Fruit fly (Drosophila melanogaster) whole organism, embryonic: Measurements from ENCODE around the gene Tmtc4.

Experiments used
- Ada2b ChIP-seq: fragments of 200-800 bp; sonication (Bioruptor generic); IDR thresholded peaks from 2 replicates; pipeline ENCODE4 v1.3.6; 2022; ENCODE audit warnings: missing biosample characterization, missing genetic modification characterization
- Aef1 ChIP-seq: fragments of 200-800 bp; sonication (Bioruptor generic); IDR thresholded peaks from 3 replicates; pipeline ENCODE4 v1.3.6; 2022; ENCODE audit warnings: missing biosample characterization, missing genetic modification characterization
- Atf-2 ChIP-seq: fragments of 200-800 bp; sonication (Bioruptor generic); optimal IDR thresholded peaks from 2 replicates; lab custom pipeline; 2016; ENCODE audit warnings: missing biosample characterization, missing genetic modification characterization
- Bgb ChIP-seq: fragments of 200-800 bp; sonication (Bioruptor generic); IDR thresholded peaks from 2 replicates; pipeline ENCODE4 v1.3.6; 2022; ENCODE audit warnings: missing biosample characterization, missing genetic modification characterization; ENCODE audit not compliant: partially characterized antibody
- Blimp-1 ChIP-seq: fragments of 200-800 bp; sonication (Bioruptor generic); optimal IDR thresholded peaks from 3 replicates; lab custom pipeline; 2018; ENCODE audit warnings: missing biosample characterization, missing genetic modification characterization, mild to moderate bottlenecking, moderate library complexity, missing genetic modification reagents
- CG11247 ChIP-seq: fragments of 200-800 bp; sonication (Bioruptor generic); IDR thresholded peaks from 2 replicates; pipeline ENCODE4 v1.3.6; 2022; ENCODE audit warnings: missing biosample characterization, missing genetic modification characterization
- CG11504 ChIP-seq: fragments of 200-800 bp; sonication (Bioruptor generic); optimal IDR thresholded peaks from 3 replicates; lab custom pipeline; 2019; ENCODE audit warnings: missing biosample characterization, mild to moderate bottlenecking, missing genetic modification characterization, moderate library complexity
- CG11723 ChIP-seq: fragments of 200-800 bp; sonication (Bioruptor generic); optimal IDR thresholded peaks from 2 replicates; lab custom pipeline; 2017; ENCODE audit warnings: missing biosample characterization, mild to moderate bottlenecking, missing genetic modification characterization
- CG12391 ChIP-seq: fragments of 200-800 bp; sonication (Bioruptor generic); optimal IDR thresholded peaks from 3 replicates; lab custom pipeline; 2018; ENCODE audit warnings: missing biosample characterization, mild to moderate bottlenecking, missing genetic modification characterization, moderate library complexity
- CG13123 ChIP-seq: fragments of 200-800 bp; sonication (Bioruptor generic); optimal IDR thresholded peaks from 2 replicates; lab custom pipeline; 2016; ENCODE audit warnings: missing biosample characterization, missing genetic modification characterization
- CG13287 ChIP-seq: fragments of 200-800 bp; sonication (Bioruptor generic); IDR thresholded peaks from 2 replicates; pipeline ENCODE4 v1.3.6; 2022; ENCODE audit warnings: missing biosample characterization, missing genetic modification characterization; ENCODE audit not compliant: partially characterized antibody
- CG13296 ChIP-seq: fragments of 200-800 bp; sonication (Bioruptor generic); optimal IDR thresholded peaks from 3 replicates; lab custom pipeline; 2018; ENCODE audit warnings: missing biosample characterization, mild to moderate bottlenecking, missing genetic modification characterization
- CG13894 ChIP-seq: fragments of 200-800 bp; sonication (Bioruptor generic); optimal IDR thresholded peaks from 3 replicates; lab custom pipeline; 2018; ENCODE audit warnings: missing biosample characterization, mild to moderate bottlenecking, missing genetic modification characterization, moderate library complexity
- CG14710 ChIP-seq: fragments of 200-800 bp; sonication (Bioruptor generic); optimal IDR thresholded peaks from 3 replicates; lab custom pipeline; 2019; ENCODE audit warnings: missing biosample characterization, mild to moderate bottlenecking, missing genetic modification characterization, moderate library complexity
- CG15601 ChIP-seq: fragments of 200-800 bp; sonication (Bioruptor generic); optimal IDR thresholded peaks from 3 replicates; lab custom pipeline; 2019; ENCODE audit warnings: missing biosample characterization, mild to moderate bottlenecking, missing genetic modification characterization, moderate library complexity
- CG1792 ChIP-seq: fragments of 200-800 bp; sonication (Bioruptor generic); optimal IDR thresholded peaks from 2 replicates; lab custom pipeline; 2016; ENCODE audit warnings: missing biosample characterization, missing genetic modification characterization
- CG2116 ChIP-seq: fragments of 200-800 bp; sonication (Bioruptor generic); optimal IDR thresholded peaks from 3 replicates; lab custom pipeline; 2018; ENCODE audit warnings: missing biosample characterization, mild to moderate bottlenecking, missing genetic modification characterization
- CG4707 ChIP-seq: fragments of 200-800 bp; sonication (Bioruptor generic); optimal IDR thresholded peaks from 2 replicates; lab custom pipeline; 2018; ENCODE audit warnings: missing biosample characterization, mild to moderate bottlenecking, missing genetic modification characterization, moderate library complexity
- CG7372 ChIP-seq: fragments of 200-800 bp; sonication (Bioruptor generic); IDR thresholded peaks from 2 replicates; pipeline ENCODE4 v1.3.6; 2022; ENCODE audit warnings: missing biosample characterization, missing genetic modification characterization
- CkIIα-i1 ChIP-seq: fragments of 200-800 bp; sonication (Bioruptor generic); IDR thresholded peaks from 2 replicates; pipeline ENCODE4 v1.3.6; 2022; ENCODE audit warnings: missing biosample characterization, missing genetic modification characterization
- Dek ChIP-seq: fragments of 200-800 bp; sonication (Bioruptor generic); optimal IDR thresholded peaks from 3 replicates; lab custom pipeline; 2019; ENCODE audit warnings: missing biosample characterization, mild to moderate bottlenecking, missing genetic modification characterization, moderate library complexity
- E2f1 ChIP-seq: fragments of 200-800 bp; sonication (Bioruptor generic); IDR thresholded peaks from 2 replicates; pipeline ENCODE4 v1.3.6; 2022; ENCODE audit warnings: missing biosample characterization, missing genetic modification characterization
- GATAe ChIP-seq: fragments of 200-800 bp; sonication (Bioruptor generic); conservative IDR thresholded peaks from 2 replicates; pipeline ENCODE4 v1.3.6; 2022; ENCODE audit warnings: missing biosample characterization, missing genetic modification characterization
- Hey ChIP-seq: fragments of 200-800 bp; sonication (Bioruptor generic); optimal IDR thresholded peaks from 3 replicates; lab custom pipeline; 2018; ENCODE audit warnings: missing biosample characterization, mild to moderate bottlenecking, missing genetic modification characterization
- Lim3 ChIP-seq: fragments of 200-800 bp; sonication (Bioruptor generic); IDR thresholded peaks from 2 replicates; pipeline ENCODE4 v1.3.6; 2022; ENCODE audit warnings: missing biosample characterization, missing genetic modification characterization
- Myb ChIP-seq: fragments of 200-800 bp; sonication (Bioruptor generic); optimal IDR thresholded peaks from 2 replicates; lab custom pipeline; 2016; ENCODE audit warnings: missing biosample characterization, missing genetic modification characterization
- Oli ChIP-seq: fragments of 200-800 bp; sonication (Bioruptor generic); optimal IDR thresholded peaks from 2 replicates; lab custom pipeline; 2018; ENCODE audit warnings: missing biosample characterization, mild to moderate bottlenecking, missing genetic modification characterization, moderate library complexity
- Scr ChIP-seq: fragments of 200-800 bp; sonication (Bioruptor generic); IDR thresholded peaks from 2 replicates; pipeline ENCODE4 v1.3.6; 2022; ENCODE audit warnings: missing biosample characterization, missing genetic modification characterization; ENCODE audit not compliant: partially characterized antibody
- Tbp ChIP-seq: fragments of >200 bp; optimal IDR thresholded peaks from 2 replicates; lab custom pipeline; 2018; ENCODE audit warnings: missing biosample characterization, missing genetic modification characterization
- disco-r ChIP-seq: fragments of 200-800 bp; sonication (Bioruptor generic); optimal IDR thresholded peaks from 2 replicates; lab custom pipeline; 2016; ENCODE audit warnings: missing biosample characterization, missing genetic modification characterization
- gcm ChIP-seq: fragments of 200-800 bp; sonication (Bioruptor generic); optimal IDR thresholded peaks from 2 replicates; lab custom pipeline; 2019; ENCODE audit warnings: missing biosample characterization, mild to moderate bottlenecking, missing genetic modification characterization, moderate library complexity
- gsb-n ChIP-seq: fragments of 200-800 bp; sonication (Bioruptor generic); optimal IDR thresholded peaks from 3 replicates; lab custom pipeline; 2018; ENCODE audit warnings: missing biosample characterization, mild to moderate bottlenecking, missing genetic modification characterization
- her ChIP-seq: fragments of 200-800 bp; sonication (Bioruptor generic); optimal IDR thresholded peaks from 2 replicates; lab custom pipeline; 2016; ENCODE audit warnings: missing biosample characterization, missing genetic modification characterization
- insv ChIP-seq, 2 experiments: fragments of 200-800 bp; sonication (Bioruptor generic); optimal IDR thresholded peaks; 3 replicates each; lab custom pipeline; 2016 to 2018; ENCODE audit warnings: missing biosample characterization in 2 of 2, missing genetic modification characterization in 2 of 2
- lab ChIP-seq: fragments of 200-800 bp; sonication (Bioruptor generic); optimal IDR thresholded peaks from 3 replicates; lab custom pipeline; 2017; ENCODE audit warnings: missing biosample characterization, missing genetic modification characterization, mild to moderate bottlenecking, moderate library complexity, missing genetic modification reagents
- mld ChIP-seq: fragments of 200-800 bp; sonication (Bioruptor generic); IDR thresholded peaks from 3 replicates; pipeline ENCODE4 v1.3.6; 2022; ENCODE audit warnings: missing biosample characterization, missing genetic modification characterization; ENCODE audit not compliant: partially characterized antibody
- ro ChIP-seq: fragments of 200-800 bp; sonication (Bioruptor generic); IDR thresholded peaks from 2 replicates; pipeline ENCODE4 v1.3.6; 2022; ENCODE audit warnings: missing biosample characterization, missing genetic modification characterization
- salm ChIP-seq: fragments of 200-800 bp; sonication (Bioruptor generic); optimal IDR thresholded peaks from 2 replicates; lab custom pipeline; 2018; ENCODE audit warnings: missing biosample characterization, mild to moderate bottlenecking, missing genetic modification characterization
- sima ChIP-seq: fragments of 200-800 bp; sonication (Bioruptor generic); optimal IDR thresholded peaks from 2 replicates; lab custom pipeline; 2016; ENCODE audit warnings: missing biosample characterization, missing genetic modification characterization
- sob ChIP-seq: fragments of 200-800 bp; sonication (Bioruptor generic); IDR thresholded peaks from 2 replicates; pipeline ENCODE4 v1.3.6; 2022; ENCODE audit warnings: missing biosample characterization, missing genetic modification characterization
- unc-4 ChIP-seq: fragments of 200-800 bp; sonication (Bioruptor generic); IDR thresholded peaks from 2 replicates; pipeline ENCODE4 v1.3.6; 2022; ENCODE audit warnings: missing biosample characterization, missing genetic modification characterization; ENCODE audit not compliant: partially characterized antibody
- zen2 ChIP-seq: fragments of 200-800 bp; sonication (Bioruptor generic); IDR thresholded peaks from 3 replicates; pipeline ENCODE4 v1.3.6; 2022; ENCODE audit warnings: missing biosample characterization, missing genetic modification characterization; ENCODE audit not compliant: partially characterized antibody

Gene Tmtc4

dm6 chr3R:15319912-15320746, 30.9 kb upstream of the Tmtc4 start, which contains the start of the genes CG6276 and CG44040 (continued):
- TF ChIP-seq sima (no peak), Dek (tag; lab: Kevin White, UChicago) (peak; percentile 35), zen2 (GFP tag; lab: Robert Waterston, UW) (no peak), CG13123 (GFP tag; lab: Kevin White, UChicago) (no peak), Blimp-1 (GFP tag; lab: Kevin White, UChicago) (peak; percentile 13), CG12391 (tag; lab: Kevin White, UChicago) (peak; percentile 49), Myb (GFP tag; lab: Kevin White, UChicago) (no peak), CG11723 (peak; percentile 22), insv (GFP tag; optimal IDR thresholded peaks at IDR 0.05; lab: Kevin White, UChicago) (peak in 1 of 2 experiments; percentile 3), CG4707 (GFP tag; lab: Kevin White, UChicago) (no peak), salm (no peak), Hey (tag; lab: Kevin White, UChicago) (no peak), her (GFP tag; lab: Kevin White, UChicago) (peak; percentile 4), CG11247 (0 out of 2 replicates have a peak, but pooled peaks have one; percentile 16), Ada2b (no peak), CG11504 (tag; lab: Kevin White, UChicago) (peak; percentile 64), CG1792 (GFP tag; lab: Kevin White, UChicago) (peak; percentile 63), CG2116 (GFP tag; lab: Kevin White, UChicago) (peak; percentile 24), sob (peak; percentile 56), Aef1 (no peak), CG13894 (tag; lab: Kevin White, UChicago) (peak; percentile 20), Oli (tag; lab: Kevin White, UChicago) (peak; percentile 33), Scr (no peak), gsb-n (tag; lab: Kevin White, UChicago) (peak; percentile 2), gcm (GFP tag; lab: Kevin White, UChicago) (peak; percentile 40), CkIIα-i1 (GFP tag; lab: Robert Waterston, UW) (no peak), lab (GFP tag; lab: Kevin White, UChicago) (peak; percentile 76), Bgb (GFP tag; lab: Robert Waterston, UW) (no peak; the same call in 1 of the 2 replicates), E2f1 (GFP tag; lab: Robert Waterston, UW) (0 out of 2 replicates have a peak, but pooled peaks have one; percentile 32), Atf-2 (GFP tag; lab: Kevin White, UChicago) (no peak), CG14710 (tag; lab: Kevin White, UChicago) (peak; percentile 32), Lim3 (no peak), Tbp (GFP tag; lab: Kevin White, UChicago) (no peak), ro (GFP tag; lab: Robert Waterston, UW) (0 out of 2 replicates have a peak, but pooled peaks have one; percentile 20), GATAe (GFP tag; lab: Robert Waterston, UW) (no peak), unc-4 (GFP tag; lab: Robert Waterston, UW) (no peak), CG13287 (GFP tag; lab: Robert Waterston, UW) (no peak; the same call in 1 of the 2 replicates), mld (GFP tag; lab: Robert Waterston, UW) (no peak), disco-r (GFP tag; lab: Kevin White, UChicago) (peak; percentile 5), CG15601 (tag; lab: Kevin White, UChicago) (peak; percentile 10), CG7372 (GFP tag; lab: Robert Waterston, UW) (no peak), CG13296 (GFP tag; lab: Kevin White, UChicago) (peak; percentile 43)
- TF ChIP-seq, all 482 proteins: peak for 225
